Worm (Caenorhabditis elegans): Measurements from ENCODE around the gene T10B10.9.

DNA sequence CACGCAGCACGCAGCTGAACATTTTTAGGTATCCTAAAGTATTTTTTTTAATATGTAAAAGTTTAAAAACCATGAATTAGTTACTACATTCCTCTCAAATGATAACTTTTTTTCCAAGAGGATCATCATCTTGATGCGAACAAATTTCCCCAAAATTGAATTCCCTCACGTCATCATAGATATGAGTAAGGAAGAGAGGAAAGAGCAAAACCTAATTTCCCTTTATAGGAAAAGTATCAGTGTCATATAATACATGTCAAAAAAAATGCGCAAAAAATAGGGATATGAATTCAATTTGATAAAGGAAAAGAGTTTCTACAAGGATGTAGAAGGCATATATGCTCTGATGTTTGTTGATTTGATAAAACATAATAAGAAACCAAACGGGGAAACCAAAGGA, 35.9 kb downstream of the T10B10.9 start:
- TF ChIP-seq sea-2 (GFP tag; IDR thresholded peaks at IDR 0.05) (no peak), C06A6.2 (GFP tag; conservative IDR thresholded peaks at IDR 0.05) (no peak), unc-62 (GFP tag; optimal IDR thresholded peaks at IDR 0.05) (no peak), him-1 (tag; optimal IDR thresholded peaks at IDR 0.05) (no peak), F10E7.11 (tag; optimal IDR thresholded peaks at IDR 0.05) (no peak), F33H1.4 (GFP tag; IDR thresholded peaks at IDR 0.05) (no peak), unc-130 (GFP tag; optimal IDR thresholded peaks at IDR 0.05) (no peak), ztf-25 (GFP tag; IDR thresholded peaks at IDR 0.05) (no peak), nhr-80 (tag; optimal IDR thresholded peaks at IDR 0.05) (no peak), K12H6.12 (tag; optimal IDR thresholded peaks at IDR 0.05) (no peak), attf-3 (GFP tag; conservative IDR thresholded peaks at IDR 0.05) (no peak), nfyb-1 (GFP tag; IDR thresholded peaks at IDR 0.05) (no peak), snpc-4 (GFP tag; optimal IDR thresholded peaks at IDR 0.05) (no peak), snpc-4 (tag; optimal IDR thresholded peaks at IDR 0.05) (no peak)
